Worm (Caenorhabditis elegans) whole organism, L4 larva: ENCODE measurements around the gene tin-10.
A peak's percentile ranks its signal among the peaks of the same experiment; 100 is the strongest.

Experiments used
- Y105C5A.15 ChIP-seq: fragments of 200-800 bp; sonication (Bioruptor generic); IDR thresholded peaks from 2 replicates; pipeline ENCODE4 v1.3.6; 2022; ENCODE audit warnings: missing genetic modification characterization, missing compliant biosample characterization
- aha-1 ChIP-seq: fragments of 150-350 bp; peaks from one replicate; lab custom pipeline; 2014; ENCODE audit warnings: missing biosample characterization, missing genetic modification characterization
- aly-2 ChIP-seq: sonication (generic microtip); optimal IDR thresholded peaks from 2 replicates; lab custom pipeline; 2018; ENCODE audit warnings: missing biosample characterization, missing genetic modification characterization
- ceh-28 ChIP-seq: fragments of 150-350 bp; optimal IDR thresholded peaks from 2 replicates; lab custom pipeline; 2014; ENCODE audit warnings: missing biosample characterization, missing genetic modification reagents, missing genetic modification characterization
- duxl-1 ChIP-seq: sonication (generic microtip); optimal IDR thresholded peaks from 2 replicates; lab custom pipeline; 2016; ENCODE audit warnings: mild to moderate bottlenecking, missing genetic modification characterization, moderate library complexity, missing compliant biosample characterization; ENCODE audit not compliant: poor library complexity
- dve-1 ChIP-seq: sonication (generic microtip); optimal IDR thresholded peaks from 2 replicates; lab custom pipeline; 2017; ENCODE audit warnings: antibody characterized with exemption, mild to moderate bottlenecking, missing genetic modification characterization, missing compliant biosample characterization; ENCODE audit not compliant: insufficient read depth
- fos-1 ChIP-seq: fragments of 150-350 bp; optimal IDR thresholded peaks from 2 replicates; lab custom pipeline; 2014; ENCODE audit warnings: missing biosample characterization, missing genetic modification characterization
- hif-1 ChIP-seq, 2 experiments: sonication (generic microtip); optimal IDR thresholded peaks; 2 replicates each; lab custom pipeline; 2016 to 2017; ENCODE audit warnings: missing compliant biosample characterization in 2 of 2, missing genetic modification characterization in 2 of 2, missing genetic modification reagents in 2 of 2, missing genotype in 2 of 2, mild to moderate bottlenecking in 1 of 2
- hlh-11 ChIP-seq: fragments of 200-800 bp; sonication (Bioruptor generic); optimal IDR thresholded peaks from 2 replicates; lab custom pipeline; 2018; ENCODE audit warnings: mild to moderate bottlenecking, missing genetic modification characterization, missing compliant biosample characterization
- hmg-1.1 ChIP-seq: fragments of 200-800 bp; sonication (Bioruptor generic); IDR thresholded peaks from 2 replicates; pipeline ENCODE4 v1.3.6; 2022; ENCODE audit warnings: missing genetic modification reagents, missing genetic modification characterization, missing compliant biosample characterization
- lin-1 ChIP-seq: fragments of 200-800 bp; sonication (Bioruptor generic); IDR thresholded peaks from 2 replicates; pipeline ENCODE4 v1.3.6; 2022; ENCODE audit warnings: missing genetic modification reagents, missing genetic modification characterization, missing compliant biosample characterization
- lin-15B ChIP-seq: fragments of 150-350 bp; sonication (generic microtip); optimal IDR thresholded peaks from 3 replicates; lab custom pipeline; 2014; ENCODE audit warnings: missing biosample characterization, missing genetic modification characterization
- lin-29 ChIP-seq: fragments of 200-800 bp; sonication (Bioruptor generic); IDR thresholded peaks from 2 replicates; pipeline ENCODE4 v1.3.6; 2022; ENCODE audit warnings: missing genetic modification reagents, missing genetic modification characterization, missing compliant biosample characterization
- madf-5 ChIP-seq, 2 experiments: fragments of 200-800 bp; sonication (Bioruptor generic); IDR thresholded peaks; 2 replicates each; pipeline ENCODE4 v1.3.6; 2022; ENCODE audit warnings: missing compliant biosample characterization in 2 of 2, missing genetic modification characterization in 2 of 2
- mxl-3 ChIP-seq: fragments of 200-800 bp; sonication (Bioruptor generic); optimal IDR thresholded peaks from 2 replicates; lab custom pipeline; 2018; ENCODE audit warnings: mild to moderate bottlenecking, missing genetic modification characterization, missing compliant biosample characterization
- nhr-102 ChIP-seq: sonication (generic microtip); optimal IDR thresholded peaks from 2 replicates; lab custom pipeline; 2016; ENCODE audit warnings: mild to moderate bottlenecking, missing genetic modification characterization, moderate library complexity, missing compliant biosample characterization
- nhr-11 ChIP-seq: fragments of 150-350 bp; optimal IDR thresholded peaks from 2 replicates; lab custom pipeline; 2014; ENCODE audit warnings: missing biosample characterization, missing genetic modification characterization
- nhr-25 ChIP-seq: sonication (generic microtip); optimal IDR thresholded peaks from 2 replicates; lab custom pipeline; 2017; ENCODE audit warnings: missing genetic modification characterization, mild to moderate bottlenecking, missing compliant biosample characterization, antibody characterized with exemption, moderate library complexity, borderline replicate concordance; ENCODE audit not compliant: insufficient read depth
- nhr-28 ChIP-seq: fragments of 150-350 bp; optimal IDR thresholded peaks from 2 replicates; lab custom pipeline; 2014; ENCODE audit warnings: missing biosample characterization, missing genetic modification characterization
- nhr-76 ChIP-seq: fragments of 150-350 bp; optimal IDR thresholded peaks from 2 replicates; lab custom pipeline; 2014; ENCODE audit warnings: missing biosample characterization, missing genetic modification characterization
- pqm-1 ChIP-seq: sonication (generic microtip); optimal IDR thresholded peaks from 2 replicates; lab custom pipeline; 2017; ENCODE audit warnings: missing biosample characterization, missing genetic modification characterization
- saeg-2 ChIP-seq: fragments of 200-800 bp; sonication (Bioruptor generic); IDR thresholded peaks from 2 replicates; pipeline ENCODE4 v1.3.6; 2022; ENCODE audit warnings: missing genetic modification reagents, missing genetic modification characterization, missing compliant biosample characterization
- snpc-1.2 ChIP-seq: fragments of 200-800 bp; sonication (Bioruptor generic); IDR thresholded peaks from 2 replicates; pipeline ENCODE4 v1.3.6; 2022; ENCODE audit warnings: missing genetic modification reagents, missing genetic modification characterization, missing compliant biosample characterization
- spr-3 ChIP-seq: fragments of 200-800 bp; sonication (Bioruptor generic); optimal IDR thresholded peaks from 2 replicates; lab custom pipeline; 2018; ENCODE audit warnings: mild to moderate bottlenecking, missing genetic modification characterization, missing compliant biosample characterization
- unc-62 ChIP-seq, 3 experiments: fragments of 150-350 bp in 1 of 3; sonication (generic microtip); optimal IDR thresholded peaks in 2 of 3; peaks in 1 of 3; 1 replicate in 1 of 3; 2 replicates in 2 of 3; lab custom pipeline; 2014 to 2017; ENCODE audit warnings: missing biosample characterization in 3 of 3, missing genetic modification characterization in 3 of 3, missing genetic modification reagents in 3 of 3, missing genotype in 1 of 3
- vab-7 ChIP-seq: fragments of 200-800 bp; sonication (Bioruptor generic); IDR thresholded peaks from 2 replicates; pipeline ENCODE4 v1.3.6; 2022; ENCODE audit warnings: missing genetic modification reagents, missing genetic modification characterization, missing compliant biosample characterization
- zfp-2 ChIP-seq: sonication (generic microtip); optimal IDR thresholded peaks from 2 replicates; lab custom pipeline; 2016; ENCODE audit warnings: mild to moderate bottlenecking, missing genetic modification characterization, missing compliant biosample characterization

Gene tin-10

DNA sequence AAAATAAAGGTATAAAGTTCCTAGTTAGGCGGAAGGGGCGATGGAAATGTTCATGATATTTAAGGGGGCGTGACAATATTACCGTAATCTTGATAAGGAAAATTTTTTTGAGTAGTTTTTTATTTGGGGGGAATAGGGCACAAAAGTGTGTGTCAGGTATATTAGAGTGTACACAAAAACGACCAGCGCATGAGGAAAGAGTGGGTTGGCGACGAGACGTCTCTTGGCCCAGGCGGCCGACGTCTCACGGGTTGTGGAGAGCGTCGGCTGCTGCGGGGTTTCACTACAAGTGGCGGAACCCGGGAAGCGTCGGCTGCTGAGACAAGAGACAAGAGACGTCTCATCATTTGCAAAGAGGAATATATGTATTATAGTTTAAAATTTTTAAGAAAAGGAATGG, 38.9 kb downstream of the tin-10 start (continued):
- no peak for TF ChIP-seq nhr-11 (tag; lab: Kevin White, UChicago)
- peak; percentile 31 for TF ChIP-seq spr-3 (GFP tag; lab: Kevin White, UChicago)
- no peak for TF ChIP-seq saeg-2

DNA sequence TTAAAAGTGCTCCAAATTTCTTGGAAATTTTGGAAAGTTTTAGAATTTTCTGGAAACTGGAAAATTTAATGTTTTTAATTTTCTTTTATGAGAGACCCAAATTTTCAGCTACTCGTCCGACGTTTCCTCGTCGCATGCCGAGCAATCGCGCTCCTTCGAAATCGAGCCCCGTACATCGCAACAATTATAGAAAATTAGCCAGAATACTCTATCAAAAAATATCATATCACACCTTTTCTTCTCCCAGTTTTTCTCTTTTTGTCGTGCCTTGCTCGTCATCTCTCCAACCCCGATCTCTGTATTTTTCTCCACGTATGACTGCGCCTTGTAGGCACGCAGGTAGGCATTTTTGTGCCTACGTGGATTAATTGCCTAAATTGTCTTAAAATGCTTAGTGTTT, 40.3 kb downstream of the tin-10 start:
- TF ChIP-seq madf-5 (GFP tag; IDR thresholded peaks at IDR 0.05; lab: Robert Waterston, UW) (no peak), aha-1 (tag; lab: Kevin White, UChicago) (peak; percentile 92)
- TF ChIP-seq, all 104 proteins: peak for 1

DNA sequence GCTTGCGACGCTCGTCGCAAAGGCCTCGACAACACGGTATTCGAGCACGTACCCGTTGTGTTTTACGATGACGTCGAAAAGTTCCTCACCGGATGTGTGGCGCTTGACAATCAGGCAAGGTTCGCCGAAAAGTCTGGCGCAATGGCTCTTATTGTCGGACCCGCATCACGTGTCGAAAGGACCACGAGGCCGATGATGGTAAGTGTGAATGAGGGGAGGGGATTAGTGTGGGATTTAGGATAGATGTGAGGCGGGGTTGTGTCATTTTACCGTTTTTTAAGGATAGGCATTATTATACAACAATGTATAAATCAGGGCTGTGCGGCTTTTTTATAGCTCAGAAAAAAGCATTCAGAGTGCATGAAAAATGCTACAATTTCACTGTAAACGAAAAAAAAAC, 42.9 kb downstream of the tin-10 start:
- TF ChIP-seq hlh-11 (tag; lab: Kevin White, UChicago) = no peak
- no peak for TF ChIP-seq duxl-1
- TF ChIP-seq lin-29 (GFP tag; lab: Robert Waterston, UW) = no peak
- TF ChIP-seq hif-1 (tag; optimal IDR thresholded peaks at IDR 0.05; lab: Kevin White, UChicago) = no peak

DNA sequence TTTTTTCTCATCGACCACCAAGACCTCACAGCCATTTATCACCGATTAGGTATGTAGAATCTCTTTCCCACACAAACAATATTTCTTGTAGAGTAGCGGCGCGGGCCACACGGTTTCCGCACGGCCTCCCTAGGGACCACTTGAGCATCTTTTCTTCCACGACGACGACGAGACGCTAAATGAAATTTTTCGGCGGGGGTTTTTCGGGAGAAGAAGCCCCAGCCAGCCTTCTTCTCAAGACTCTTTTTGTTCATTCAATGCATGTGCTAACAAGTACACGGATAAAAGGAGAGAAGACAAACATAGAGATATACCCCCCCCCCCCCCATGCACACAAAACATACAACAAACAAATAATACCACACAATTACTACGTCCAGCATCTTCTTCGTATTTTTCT, 43.6 kb downstream of the tin-10 start:
- TF ChIP-seq hmg-1.1 (GFP tag; lab: Robert Waterston, UW) (0 out of 2 replicates have a peak, but pooled peaks have one; percentile 7), aly-2 (tag; lab: Kevin White, UChicago) (no peak)

DNA sequence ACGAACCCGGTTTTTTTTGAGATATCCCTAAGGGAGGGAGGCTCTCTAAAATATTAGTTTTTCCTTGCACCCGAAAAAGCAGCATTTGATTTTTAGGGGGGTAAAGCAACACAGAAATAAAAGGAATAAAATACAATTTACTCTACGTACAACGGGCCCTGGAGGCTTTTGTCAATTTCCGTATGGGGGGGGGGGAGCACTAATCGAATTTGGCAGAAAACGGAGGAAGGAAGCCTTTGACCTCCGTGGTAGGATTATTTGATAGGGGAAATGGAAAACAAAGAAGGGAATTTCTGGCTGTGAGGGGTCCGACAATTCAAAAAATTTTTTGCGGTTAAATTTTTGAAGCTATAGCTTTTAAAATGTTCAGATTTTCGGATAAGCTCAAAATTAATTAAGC, 44.7 kb downstream of the tin-10 start:
- TF ChIP-seq snpc-1.2 (GFP tag; lab: Robert Waterston, UW) (no peak), Y105C5A.15 (GFP tag; lab: Robert Waterston, UW) (no peak), spr-3 (GFP tag; lab: Kevin White, UChicago) (no peak), hmg-1.1 (GFP tag; lab: Robert Waterston, UW) (no peak), vab-7 (no peak), nhr-76 (tag; lab: Kevin White, UChicago) (no peak), nhr-102 (tag; lab: Kevin White, UChicago) (no peak)
- TF ChIP-seq, all 104 proteins: peak for 0

DNA sequence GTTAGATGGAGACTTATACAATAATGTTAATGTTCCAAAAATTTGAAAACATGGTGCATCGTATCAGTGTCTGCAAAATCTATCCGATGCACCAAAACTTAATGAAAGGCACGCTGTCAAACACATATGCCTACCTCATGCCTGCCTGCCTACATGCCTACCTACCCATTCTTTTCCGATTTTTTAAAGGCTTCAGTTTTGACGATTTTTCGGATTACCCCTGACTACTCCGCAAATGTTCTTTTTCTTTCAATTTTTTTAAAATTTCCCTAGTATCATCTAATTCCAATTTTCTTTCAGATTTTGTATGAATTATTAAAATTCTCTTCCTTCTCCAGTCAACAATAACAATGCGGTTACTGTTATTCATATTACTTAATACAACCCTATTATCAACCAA, 46.1 kb downstream of the tin-10 start, which contains the start of gene plr-1:
Gene plr-1 (plus strand): TSS at position 301 of the 400 bp plus-strand sequence.
- TF ChIP-seq unc-62 (GFP tag; optimal IDR thresholded peaks at IDR 0.05 in 1 of 2; lab: Kevin White, UChicago) (peak in 1 of 2 experiments; percentile 69), unc-62 (tag; optimal IDR thresholded peaks at IDR 0.05; lab: Kevin White, UChicago) (no peak), nhr-28 (no peak), nhr-25 (tag; lab: Kevin White, UChicago) (no peak)

DNA sequence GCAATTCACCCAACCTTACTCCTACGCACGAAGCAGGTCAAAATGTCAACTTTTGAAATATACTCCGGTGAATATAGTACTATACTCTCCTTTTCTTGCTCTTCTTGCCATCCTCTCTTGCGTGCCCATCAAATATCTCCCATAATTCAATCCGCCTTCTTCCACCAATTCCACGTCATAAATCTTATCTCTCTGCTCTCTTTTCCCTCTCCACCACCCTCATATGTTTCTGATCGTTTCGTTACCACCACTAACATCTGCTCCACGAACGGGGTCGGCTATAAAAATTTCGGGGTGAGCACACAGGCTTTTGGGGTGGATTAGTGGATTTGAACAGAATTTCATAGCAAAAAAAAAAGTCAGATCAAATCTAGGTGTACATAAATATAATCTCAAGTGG, 48.7 kb downstream of the tin-10 start:
- peak; percentile 60 for TF ChIP-seq aha-1 (tag; lab: Kevin White, UChicago)
- no peak for TF ChIP-seq fos-1 (tag; lab: Kevin White, UChicago)
- TF ChIP-seq, all 104 proteins: peak for 1

DNA sequence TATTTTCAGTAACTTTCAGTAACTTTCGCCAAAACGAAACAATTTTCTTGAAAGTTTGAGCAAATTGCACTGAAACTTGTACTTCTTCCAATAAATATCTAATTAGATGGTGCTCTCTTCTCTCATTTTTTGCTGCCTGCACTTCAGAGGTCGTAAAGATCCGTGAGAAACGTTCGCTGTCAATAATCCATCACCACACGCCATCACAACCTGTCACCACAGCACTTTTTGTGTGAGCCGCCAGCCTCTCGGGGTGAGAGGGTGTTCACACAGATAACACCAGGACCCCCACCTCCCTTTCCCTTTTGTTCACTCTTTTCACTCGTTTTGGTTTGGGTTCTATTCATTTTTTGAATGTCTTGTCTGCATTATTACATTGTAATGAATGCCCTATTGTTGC, 50.1 kb downstream of the tin-10 start:
- TF ChIP-seq lin-1 (GFP tag; lab: Robert Waterston, UW) (no peak), hmg-1.1 (GFP tag; lab: Robert Waterston, UW) (no peak), ceh-28 (no peak), zfp-2 (tag; lab: Kevin White, UChicago) (no peak), lin-15B (tag; lab: Kevin White, UChicago) (no peak), unc-62 (GFP tag; optimal IDR thresholded peaks at IDR 0.05 in 1 of 2; lab: Kevin White, UChicago) (peak in 1 of 2 experiments; percentile 89), unc-62 (tag; optimal IDR thresholded peaks at IDR 0.05; lab: Kevin White, UChicago) (no peak)

DNA sequence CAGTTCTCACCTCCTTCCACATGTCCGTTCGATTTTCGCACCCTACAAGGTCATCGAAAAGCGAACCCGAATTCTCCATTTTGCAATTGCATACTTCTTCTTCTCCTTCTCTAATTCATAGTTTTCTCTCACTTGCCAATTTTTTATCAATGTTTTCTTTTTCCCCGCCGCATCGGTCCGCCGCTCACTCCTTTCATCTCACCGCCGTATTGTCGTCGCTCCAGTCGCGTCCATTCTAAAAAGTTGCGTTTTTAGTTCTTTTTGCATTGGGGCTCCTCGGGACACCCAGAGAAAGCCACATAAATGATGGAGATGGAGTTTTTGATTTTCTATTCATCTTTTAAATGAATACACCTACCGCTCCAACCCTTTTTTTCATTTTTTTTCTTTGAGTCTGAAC, 51.3 kb downstream of the tin-10 start:
- TF ChIP-seq nhr-28 (peak; percentile 56), pqm-1 (tag; lab: Kevin White, UChicago) (peak; percentile 36), nhr-102 (tag; lab: Kevin White, UChicago) (no peak), mxl-3 (GFP tag; lab: Kevin White, UChicago) (peak; percentile 35), dve-1 (tag; lab: Kevin White, UChicago) (peak; percentile 5)
